Fruit fly (Drosophila melanogaster) whole organism, embryonic: Measurements from ENCODE around the gene TfIIA-S.

Source experiments
- BtbVII ChIP-seq: fragments of 200-800 bp; sonication (Bioruptor generic); optimal IDR thresholded peaks from 3 replicates; lab custom pipeline; 2017; ENCODE audit warnings: missing biosample characterization, mild to moderate bottlenecking, missing genetic modification characterization
- CG10654 ChIP-seq: fragments of 200-800 bp; sonication (Bioruptor generic); optimal IDR thresholded peaks from 2 replicates; lab custom pipeline; 2016; ENCODE audit warnings: missing biosample characterization, missing genetic modification characterization
- CG11456 ChIP-seq: fragments of 200-800 bp; sonication (Bioruptor generic); IDR thresholded peaks from 3 replicates; pipeline ENCODE4 v1.3.6; 2022; ENCODE audit warnings: missing biosample characterization, missing genetic modification characterization
- CG11695 ChIP-seq: fragments of 200-800 bp; sonication (Bioruptor generic); IDR thresholded peaks from 3 replicates; pipeline ENCODE4 v1.3.6; 2022; ENCODE audit warnings: missing biosample characterization, missing genetic modification characterization
- CG12236 ChIP-seq: fragments of 200-800 bp; sonication (Bioruptor generic); optimal IDR thresholded peaks from 2 replicates; lab custom pipeline; 2016; ENCODE audit warnings: missing biosample characterization, missing genetic modification characterization
- CG13424 ChIP-seq: fragments of 200-800 bp; sonication (Bioruptor generic); optimal IDR thresholded peaks from 2 replicates; lab custom pipeline; 2019; ENCODE audit warnings: missing biosample characterization, mild to moderate bottlenecking, missing genetic modification characterization, moderate library complexity
- CG1647 ChIP-seq: fragments of 200-800 bp; sonication (Bioruptor generic); optimal IDR thresholded peaks from 3 replicates; lab custom pipeline; 2016; ENCODE audit warnings: missing biosample characterization, missing genetic modification characterization
- CG16779 ChIP-seq: fragments of 200-800 bp; sonication (Bioruptor generic); IDR thresholded peaks from 2 replicates; pipeline ENCODE4 v1.3.6; 2022; ENCODE audit warnings: missing biosample characterization, missing genetic modification characterization
- CG17829 ChIP-seq: fragments of 200-800 bp; optimal IDR thresholded peaks from 2 replicates; lab custom pipeline; 2019; ENCODE audit warnings: missing biosample characterization, mild to moderate bottlenecking, missing genetic modification characterization, moderate library complexity
- CG18476 ChIP-seq: fragments of 200-800 bp; sonication (Bioruptor generic); optimal IDR thresholded peaks from 2 replicates; lab custom pipeline; 2016; ENCODE audit warnings: missing biosample characterization, mild to moderate bottlenecking, missing genetic modification characterization
- CG2199 ChIP-seq: fragments of 200-800 bp; sonication (Bioruptor generic); IDR thresholded peaks from 3 replicates; pipeline ENCODE4 v1.3.6; 2022; ENCODE audit warnings: missing biosample characterization, missing genetic modification characterization
- CG2889 ChIP-seq: fragments of 200-800 bp; sonication (Bioruptor generic); IDR thresholded peaks from 3 replicates; pipeline ENCODE4 v1.3.6; 2022; ENCODE audit warnings: missing biosample characterization, missing genetic modification characterization
- CG30431 ChIP-seq: fragments of 200-800 bp; sonication (Bioruptor generic); optimal IDR thresholded peaks from 2 replicates; lab custom pipeline; 2017; ENCODE audit warnings: missing biosample characterization, missing genetic modification characterization
- CG3407 ChIP-seq: fragments of 200-800 bp; sonication (Bioruptor generic); optimal IDR thresholded peaks from 2 replicates; lab custom pipeline; 2018; ENCODE audit warnings: missing biosample characterization, mild to moderate bottlenecking, missing genetic modification characterization
- CG4404 ChIP-seq: fragments of 200-800 bp; sonication (Bioruptor generic); IDR thresholded peaks from 2 replicates; pipeline ENCODE4 v1.3.6; 2022; ENCODE audit warnings: missing biosample characterization, missing genetic modification characterization
- CG6254 ChIP-seq: fragments of 200-800 bp; sonication (Bioruptor generic); optimal IDR thresholded peaks from 3 replicates; lab custom pipeline; 2017; ENCODE audit warnings: mild to moderate bottlenecking, missing biosample characterization, missing genetic modification reagents, missing genetic modification characterization
- CG6272 ChIP-seq: fragments of 200-800 bp; sonication (Bioruptor generic); IDR thresholded peaks from 2 replicates; pipeline ENCODE4 v1.3.6; 2022; ENCODE audit warnings: missing biosample characterization, missing genetic modification characterization
- CG6791 ChIP-seq: fragments of 200-800 bp; sonication (Bioruptor generic); IDR thresholded peaks from 3 replicates; pipeline ENCODE4 v1.3.6; 2022; ENCODE audit warnings: missing biosample characterization, missing genetic modification characterization; ENCODE audit not compliant: partially characterized antibody
- CG7372 ChIP-seq: fragments of 200-800 bp; sonication (Bioruptor generic); IDR thresholded peaks from 2 replicates; pipeline ENCODE4 v1.3.6; 2022; ENCODE audit warnings: missing biosample characterization, missing genetic modification characterization
- CG7987 ChIP-seq: fragments of 200-800 bp; sonication (Bioruptor generic); optimal IDR thresholded peaks from 2 replicates; lab custom pipeline; 2018; ENCODE audit warnings: missing biosample characterization, mild to moderate bottlenecking, missing genetic modification characterization, moderate library complexity
- CG9876 ChIP-seq: fragments of 200-800 bp; sonication (Bioruptor generic); optimal IDR thresholded peaks from 2 replicates; lab custom pipeline; 2016; ENCODE audit warnings: missing biosample characterization, missing genetic modification characterization
- D ChIP-seq, 2 experiments: fragments of 200-800 bp in 1 of 2; fragments of >200 bp in 1 of 2; sonication (Bioruptor generic) in 1 of 2; optimal IDR thresholded peaks; 2 replicates in 1 of 2; 3 replicates in 1 of 2; lab custom pipeline; 2017; ENCODE audit warnings: mild to moderate bottlenecking in 1 of 2, missing biosample characterization in 1 of 2, missing genetic modification characterization in 1 of 2, missing genetic modification reagents in 1 of 2
- Dref ChIP-seq: fragments of 200-800 bp; sonication (Bioruptor generic); IDR thresholded peaks from 2 replicates; pipeline ENCODE4 v1.3.6; 2022; ENCODE audit warnings: missing biosample characterization, missing genetic modification characterization
- GATAe ChIP-seq: fragments of 200-800 bp; sonication (Bioruptor generic); conservative IDR thresholded peaks from 2 replicates; pipeline ENCODE4 v1.3.6; 2022; ENCODE audit warnings: missing biosample characterization, missing genetic modification characterization
- Gsc ChIP-seq: fragments of 200-800 bp; sonication (Bioruptor generic); IDR thresholded peaks from 2 replicates; pipeline ENCODE4 v1.3.6; 2022; ENCODE audit warnings: missing biosample characterization, missing genetic modification characterization
- HLHmδ ChIP-seq: fragments of 200-800 bp; sonication (Bioruptor generic); optimal IDR thresholded peaks from 2 replicates; lab custom pipeline; 2018; ENCODE audit warnings: missing biosample characterization, mild to moderate bottlenecking, missing genetic modification characterization, moderate library complexity
- HmgD ChIP-seq: fragments of 200-800 bp; sonication (Bioruptor generic); optimal IDR thresholded peaks from 3 replicates; lab custom pipeline; 2016; ENCODE audit warnings: missing biosample characterization, missing genetic modification characterization
- Kr ChIP-seq: fragments of 200-800 bp; sonication (Bioruptor generic); optimal IDR thresholded peaks from 2 replicates; lab custom pipeline; 2017; ENCODE audit warnings: missing biosample characterization, mild to moderate bottlenecking, missing genetic modification characterization
- Mrtf ChIP-seq: fragments of 200-800 bp; sonication (Bioruptor generic); IDR thresholded peaks from 3 replicates; pipeline ENCODE4 v1.3.6; 2022; ENCODE audit warnings: missing biosample characterization, missing genetic modification characterization
- Nf-YA ChIP-seq: fragments of 200-800 bp; sonication (Bioruptor generic); IDR thresholded peaks from 2 replicates; pipeline ENCODE4 v1.3.6; 2022; ENCODE audit warnings: missing biosample characterization, missing genetic modification characterization
- Oli ChIP-seq: fragments of 200-800 bp; sonication (Bioruptor generic); optimal IDR thresholded peaks from 2 replicates; lab custom pipeline; 2018; ENCODE audit warnings: missing biosample characterization, mild to moderate bottlenecking, missing genetic modification characterization, moderate library complexity
- Vsx1 ChIP-seq: fragments of 200-800 bp; sonication (Bioruptor generic); optimal IDR thresholded peaks from 2 replicates; lab custom pipeline; 2017; ENCODE audit warnings: missing biosample characterization, mild to moderate bottlenecking, missing genetic modification characterization, missing genetic modification reagents
- YL-1 ChIP-seq: fragments of 200-800 bp; sonication (Bioruptor generic); optimal IDR thresholded peaks from 3 replicates; lab custom pipeline; 2017; ENCODE audit warnings: missing biosample characterization, mild to moderate bottlenecking, missing genetic modification characterization
- bab2 ChIP-seq: fragments of 200-800 bp; sonication (Bioruptor generic); optimal IDR thresholded peaks from 2 replicates; lab custom pipeline; 2016; ENCODE audit warnings: missing biosample characterization, missing genetic modification characterization
- cas ChIP-seq: fragments of 200-800 bp; sonication (Bioruptor generic); IDR thresholded peaks from 2 replicates; pipeline ENCODE4 v1.3.6; 2022; ENCODE audit warnings: missing biosample characterization, missing genetic modification characterization
- dan ChIP-seq: fragments of 200-800 bp; sonication (Bioruptor generic); IDR thresholded peaks from 2 replicates; pipeline ENCODE4 v1.3.6; 2022; ENCODE audit warnings: missing biosample characterization, missing genetic modification characterization
- dimm ChIP-seq: fragments of 200-800 bp; sonication (Bioruptor generic); IDR thresholded peaks from 2 replicates; pipeline ENCODE4 v1.3.6; 2022; ENCODE audit warnings: missing biosample characterization, missing genetic modification characterization
- gcm2 ChIP-seq: fragments of 200-800 bp; sonication (Bioruptor generic); optimal IDR thresholded peaks from 2 replicates; lab custom pipeline; 2016; ENCODE audit warnings: missing biosample characterization, missing genetic modification characterization
- grau ChIP-seq: fragments of 200-800 bp; optimal IDR thresholded peaks from 3 replicates; lab custom pipeline; 2019; ENCODE audit warnings: missing biosample characterization, mild to moderate bottlenecking, missing genetic modification characterization, moderate library complexity
- hbn ChIP-seq: fragments of 200-800 bp; sonication (Bioruptor generic); IDR thresholded peaks from 2 replicates; pipeline ENCODE4 v1.3.6; 2022; ENCODE audit warnings: missing biosample characterization, missing genetic modification characterization; ENCODE audit not compliant: partially characterized antibody
- inv ChIP-seq: fragments of 200-800 bp; sonication (Bioruptor generic); IDR thresholded peaks from 2 replicates; pipeline ENCODE4 v1.3.6; 2022; ENCODE audit warnings: missing biosample characterization, missing genetic modification characterization; ENCODE audit not compliant: partially characterized antibody
- knrl ChIP-seq: fragments of 200-800 bp; sonication (Bioruptor generic); IDR thresholded peaks from 3 replicates; pipeline ENCODE4 v1.3.6; 2022; ENCODE audit warnings: missing biosample characterization, missing genetic modification characterization; ENCODE audit not compliant: partially characterized antibody
- lbe ChIP-seq: fragments of 200-800 bp; sonication (Bioruptor generic); optimal IDR thresholded peaks from 2 replicates; lab custom pipeline; 2016; ENCODE audit warnings: missing biosample characterization, mild to moderate bottlenecking, missing genetic modification characterization
- luna ChIP-seq: fragments of 200-800 bp; sonication (Bioruptor generic); optimal IDR thresholded peaks from 2 replicates; lab custom pipeline; 2016; ENCODE audit warnings: missing biosample characterization, missing genetic modification characterization
- row ChIP-seq: fragments of 200-800 bp; sonication (Bioruptor generic); IDR thresholded peaks from 3 replicates; pipeline ENCODE4 v1.3.6; 2022; ENCODE audit warnings: missing biosample characterization, missing genetic modification characterization
- sim ChIP-seq: fragments of 200-800 bp; sonication (Bioruptor generic); IDR thresholded peaks from 2 replicates; pipeline ENCODE4 v1.3.6; 2022; ENCODE audit warnings: missing biosample characterization, missing genetic modification characterization
- sr ChIP-seq: fragments of 200-800 bp; sonication (Bioruptor generic); IDR thresholded peaks from 3 replicates; pipeline ENCODE4 v1.3.6; 2022; ENCODE audit warnings: missing biosample characterization, missing genetic modification characterization
- sug ChIP-seq: fragments of 200-800 bp; optimal IDR thresholded peaks from 2 replicates; lab custom pipeline; 2019; ENCODE audit warnings: missing biosample characterization, mild to moderate bottlenecking, missing genetic modification characterization, moderate library complexity
- wor ChIP-seq: fragments of 200-800 bp; sonication (Bioruptor generic); IDR thresholded peaks from 2 replicates; pipeline ENCODE4 v1.3.6; 2022; ENCODE audit warnings: missing biosample characterization, missing genetic modification characterization

The TfIIA-S gene

DNA sequence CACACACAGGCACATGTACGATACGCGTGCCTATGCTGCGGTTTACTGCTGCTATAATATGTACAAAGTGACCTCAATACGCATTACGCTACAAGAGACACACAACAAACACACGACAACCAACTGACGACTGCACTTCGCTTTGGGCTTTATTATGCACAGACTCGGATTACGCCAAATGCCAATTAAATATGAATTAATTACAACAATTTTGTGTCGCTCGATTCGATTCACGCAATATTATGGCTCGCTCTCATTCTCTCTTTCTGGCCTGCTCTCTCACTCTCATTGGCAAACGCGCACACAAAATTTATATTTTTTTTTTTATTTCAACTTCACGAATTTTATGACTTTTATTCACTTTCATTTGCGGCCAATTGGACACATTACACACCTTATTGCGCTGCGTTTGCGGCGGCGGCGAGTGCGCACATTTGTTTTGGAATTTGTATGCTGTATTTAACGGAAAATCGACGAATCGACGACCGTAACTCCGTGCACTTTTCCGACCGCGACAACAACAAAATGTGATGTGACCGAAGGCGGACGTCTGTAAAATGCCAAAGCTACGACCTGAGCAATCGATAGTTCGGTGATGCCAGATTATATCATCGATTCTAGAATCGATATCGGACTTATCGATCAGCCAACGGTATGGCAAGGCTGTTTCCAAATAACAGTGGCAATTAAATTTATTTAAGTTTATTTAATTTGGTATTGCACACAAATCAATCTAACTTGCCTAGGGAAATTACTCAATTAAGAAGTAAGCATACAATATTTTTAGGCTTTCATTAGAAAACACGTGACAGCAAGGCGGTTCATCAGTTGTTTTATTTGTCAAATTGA lies 31.9 kb upstream of the TfIIA-S start, which contains the start of the genes sba and CG31141 (continued):
- no peak for TF ChIP-seq dan (GFP tag; lab: Robert Waterston, UW)
- TF ChIP-seq grau (tag; lab: Kevin White, UChicago) = peak; percentile 21
- TF ChIP-seq CG3407 (GFP tag; lab: Kevin White, UChicago) = no peak
- TF ChIP-seq wor = no peak
- peak; percentile 100 for TF ChIP-seq Dref (GFP tag; lab: Robert Waterston, UW)
- peak; percentile 47; the same call in 1 of the 3 replicates for TF ChIP-seq CG11456 (GFP tag; lab: Robert Waterston, UW)
- no peak for TF ChIP-seq CG13424
- TF ChIP-seq CG6791 = peak; percentile 94
- TF ChIP-seq CG7987 (GFP tag; lab: Kevin White, UChicago) = peak; percentile 19
- no peak for TF ChIP-seq sug (tag; lab: Kevin White, UChicago)
- no peak for TF ChIP-seq CG7372 (GFP tag; lab: Robert Waterston, UW)
- no peak for TF ChIP-seq sim
- no peak for TF ChIP-seq D (optimal IDR thresholded peaks at IDR 0.05; lab: Kevin White, UChicago)
- no peak for TF ChIP-seq D (GFP tag; optimal IDR thresholded peaks at IDR 0.05; lab: Kevin White, UChicago)
- no peak for TF ChIP-seq CG11695
- no peak for TF ChIP-seq CG2889 (GFP tag; lab: Robert Waterston, UW)
- no peak for TF ChIP-seq Mrtf (GFP tag; lab: Robert Waterston, UW)
- TF ChIP-seq CG2199 (GFP tag; lab: Robert Waterston, UW) = no peak
- no peak for TF ChIP-seq HmgD
- no peak for TF ChIP-seq luna (GFP tag; lab: Kevin White, UChicago)
- no peak for TF ChIP-seq GATAe (GFP tag; lab: Robert Waterston, UW)
- TF ChIP-seq CG1647 = no peak
- TF ChIP-seq Nf-YA (GFP tag; lab: Robert Waterston, UW) = no peak
- TF ChIP-seq CG30431 = no peak
- no peak for TF ChIP-seq CG16779 (GFP tag; lab: Robert Waterston, UW)
- no peak for TF ChIP-seq dimm (GFP tag; lab: Robert Waterston, UW)
- TF ChIP-seq CG4404 (GFP tag; lab: Robert Waterston, UW) = no peak
- TF ChIP-seq inv (GFP tag; lab: Robert Waterston, UW) = peak; percentile 78; the same call in 1 of the 2 replicates
- no peak for TF ChIP-seq Kr (GFP tag; lab: Kevin White, UChicago)
- peak; percentile 9 for TF ChIP-seq BtbVII (GFP tag; lab: Kevin White, UChicago)
- no peak for TF ChIP-seq CG10654 (GFP tag; lab: Kevin White, UChicago)
- TF ChIP-seq Gsc (GFP tag; lab: Robert Waterston, UW) = no peak
- TF ChIP-seq bab2 = no peak
- peak; percentile 25; the same call in 1 of the 2 replicates for TF ChIP-seq CG6272 (GFP tag; lab: Robert Waterston, UW)
- no peak for TF ChIP-seq CG6254 (GFP tag; lab: Kevin White, UChicago)
- peak; percentile 43 for TF ChIP-seq row (GFP tag; lab: Robert Waterston, UW)
- peak; percentile 3 for TF ChIP-seq CG17829
- TF ChIP-seq hbn (GFP tag; lab: Robert Waterston, UW) = peak; percentile 86
- peak; percentile 74 for TF ChIP-seq YL-1 (GFP tag; lab: Kevin White, UChicago)
- no peak for TF ChIP-seq Vsx1
- TF ChIP-seq CG12236 (GFP tag; lab: Kevin White, UChicago) = no peak
- TF ChIP-seq lbe = no peak
- TF ChIP-seq cas (GFP tag; lab: Robert Waterston, UW) = no peak
- no peak for TF ChIP-seq CG18476
- peak; percentile 38 for TF ChIP-seq HLHmδ
- peak; percentile 8 for TF ChIP-seq Oli (tag; lab: Kevin White, UChicago)
- TF ChIP-seq gcm2 (GFP tag; lab: Kevin White, UChicago) = no peak
- peak; percentile 9 for TF ChIP-seq CG9876 (GFP tag; lab: Kevin White, UChicago)
- TF ChIP-seq sr (GFP tag; lab: Robert Waterston, UW) = no peak
- peak; percentile 87 for TF ChIP-seq knrl (GFP tag; lab: Robert Waterston, UW)
